Worm (Caenorhabditis elegans): ENCODE measurements around the gene gphr-1.

- no peak for TF ChIP-seq skn-1 (tag; optimal IDR thresholded peaks at IDR 0.05)
- TF ChIP-seq nhr-237 (tag; optimal IDR thresholded peaks at IDR 0.05): no peak
These were observed 3.3 kb upstream of the gphr-1 start, which contains the start of gene Y75B8A.13 for ce11 chrIII:12215596-12215995.
